Fruit fly (Drosophila melanogaster) whole organism, embryonic: ENCODE measurements around the gene RpL27A.
A peak's percentile ranks its signal among the peaks of the same experiment; 100 is the strongest.

Experiments used
- ATbp ChIP-seq: fragments of 200-800 bp; sonication (Bioruptor generic); optimal IDR thresholded peaks from 2 replicates; lab custom pipeline; 2017; ENCODE audit warnings: missing biosample characterization, mild to moderate bottlenecking, missing genetic modification characterization, missing genetic modification reagents
- Bteb2 ChIP-seq: fragments of 200-800 bp; sonication (Bioruptor generic); optimal IDR thresholded peaks from 2 replicates; lab custom pipeline; 2016; ENCODE audit warnings: missing biosample characterization, missing genetic modification characterization
- CG10209 ChIP-seq: fragments of 200-800 bp; sonication (Bioruptor generic); optimal IDR thresholded peaks from 3 replicates; lab custom pipeline; 2017; ENCODE audit warnings: missing biosample characterization, mild to moderate bottlenecking, missing genetic modification characterization, missing genetic modification reagents
- CG11696 ChIP-seq: fragments of 200-800 bp; sonication (Bioruptor generic); IDR thresholded peaks from 2 replicates; pipeline ENCODE4 v1.3.6; 2022; ENCODE audit warnings: missing biosample characterization, missing genetic modification characterization
- CG12071 ChIP-seq: fragments of 200-800 bp; sonication (Bioruptor generic); optimal IDR thresholded peaks from 3 replicates; lab custom pipeline; 2018; ENCODE audit warnings: missing biosample characterization, mild to moderate bottlenecking, missing genetic modification characterization
- CG12236 ChIP-seq: fragments of 200-800 bp; sonication (Bioruptor generic); optimal IDR thresholded peaks from 2 replicates; lab custom pipeline; 2016; ENCODE audit warnings: missing biosample characterization, missing genetic modification characterization
- CG12391 ChIP-seq: fragments of 200-800 bp; sonication (Bioruptor generic); optimal IDR thresholded peaks from 3 replicates; lab custom pipeline; 2018; ENCODE audit warnings: missing biosample characterization, mild to moderate bottlenecking, missing genetic modification characterization, moderate library complexity
- CG13287 ChIP-seq: fragments of 200-800 bp; sonication (Bioruptor generic); IDR thresholded peaks from 2 replicates; pipeline ENCODE4 v1.3.6; 2022; ENCODE audit warnings: missing biosample characterization, missing genetic modification characterization; ENCODE audit not compliant: partially characterized antibody
- CG13296 ChIP-seq: fragments of 200-800 bp; sonication (Bioruptor generic); optimal IDR thresholded peaks from 3 replicates; lab custom pipeline; 2018; ENCODE audit warnings: missing biosample characterization, mild to moderate bottlenecking, missing genetic modification characterization
- CG13624 ChIP-seq: fragments of 200-800 bp; sonication (Bioruptor generic); optimal IDR thresholded peaks from 2 replicates; lab custom pipeline; 2016; ENCODE audit warnings: missing biosample characterization, missing genetic modification characterization
- CG13894 ChIP-seq: fragments of 200-800 bp; sonication (Bioruptor generic); optimal IDR thresholded peaks from 3 replicates; lab custom pipeline; 2018; ENCODE audit warnings: missing biosample characterization, mild to moderate bottlenecking, missing genetic modification characterization, moderate library complexity
- CG15601 ChIP-seq: fragments of 200-800 bp; sonication (Bioruptor generic); optimal IDR thresholded peaks from 3 replicates; lab custom pipeline; 2019; ENCODE audit warnings: missing biosample characterization, mild to moderate bottlenecking, missing genetic modification characterization, moderate library complexity
- CG17361 ChIP-seq: fragments of 200-800 bp; sonication (Bioruptor generic); IDR thresholded peaks from 3 replicates; pipeline ENCODE4 v1.3.6; 2022; ENCODE audit warnings: missing biosample characterization, missing genetic modification characterization
- CG1792 ChIP-seq: fragments of 200-800 bp; sonication (Bioruptor generic); optimal IDR thresholded peaks from 2 replicates; lab custom pipeline; 2016; ENCODE audit warnings: missing biosample characterization, missing genetic modification characterization
- CG18764 ChIP-seq: fragments of 200-800 bp; sonication (Bioruptor generic); optimal IDR thresholded peaks from 3 replicates; lab custom pipeline; 2016; ENCODE audit warnings: missing biosample characterization, missing genetic modification characterization
- CG32767 ChIP-seq: fragments of 200-800 bp; sonication (Bioruptor generic); IDR thresholded peaks from 2 replicates; pipeline ENCODE4 v1.3.6; 2022; ENCODE audit warnings: missing biosample characterization, missing genetic modification characterization
- CG32772 ChIP-seq: fragments of 200-800 bp; sonication (Bioruptor generic); IDR thresholded peaks from 2 replicates; pipeline ENCODE4 v1.3.6; 2022; ENCODE audit warnings: missing biosample characterization, missing genetic modification characterization
- CG33213 ChIP-seq: fragments of 200-800 bp; sonication (Bioruptor generic); optimal IDR thresholded peaks from 3 replicates; lab custom pipeline; 2016; ENCODE audit warnings: missing biosample characterization, missing genetic modification characterization
- CG43689 ChIP-seq: fragments of 200-800 bp; sonication (Bioruptor generic); IDR thresholded peaks from 2 replicates; pipeline ENCODE4 v1.3.6; 2022; ENCODE audit warnings: missing biosample characterization, missing genetic modification characterization
- CG8924 ChIP-seq: fragments of 200-800 bp; optimal IDR thresholded peaks from 3 replicates; lab custom pipeline; 2019; ENCODE audit warnings: missing biosample characterization, mild to moderate bottlenecking, missing genetic modification characterization, moderate library complexity
- D19A ChIP-seq: fragments of 200-800 bp; optimal IDR thresholded peaks from 3 replicates; lab custom pipeline; 2019; ENCODE audit warnings: missing biosample characterization, mild to moderate bottlenecking, missing genetic modification characterization, moderate library complexity
- Dad ChIP-seq: fragments of 200-800 bp; sonication (Bioruptor generic); optimal IDR thresholded peaks from 3 replicates; lab custom pipeline; 2016; ENCODE audit warnings: missing biosample characterization, missing genetic modification characterization
- Dp ChIP-seq: fragments of 200-800 bp; sonication (Bioruptor generic); optimal IDR thresholded peaks from 2 replicates; lab custom pipeline; 2018; ENCODE audit warnings: missing biosample characterization, mild to moderate bottlenecking, missing genetic modification characterization, moderate library complexity
- Ets97D ChIP-seq: fragments of 200-800 bp; sonication (Bioruptor generic); optimal IDR thresholded peaks from 3 replicates; lab custom pipeline; 2016; ENCODE audit warnings: missing biosample characterization, missing genetic modification characterization
- GATAe ChIP-seq: fragments of 200-800 bp; sonication (Bioruptor generic); conservative IDR thresholded peaks from 2 replicates; pipeline ENCODE4 v1.3.6; 2022; ENCODE audit warnings: missing biosample characterization, missing genetic modification characterization
- HmgZ ChIP-seq: fragments of 200-800 bp; sonication (Bioruptor generic); optimal IDR thresholded peaks from 2 replicates; lab custom pipeline; 2018; ENCODE audit warnings: missing biosample characterization, mild to moderate bottlenecking, missing genetic modification characterization
- MBD-R2 ChIP-seq: fragments of 200-800 bp; sonication (Bioruptor generic); IDR thresholded peaks from 2 replicates; pipeline ENCODE4 v1.3.6; 2022; ENCODE audit warnings: missing biosample characterization, missing genetic modification characterization
- Med ChIP-seq: fragments of 200-800 bp; sonication (Bioruptor generic); peaks from one replicate; lab custom pipeline; 2016; ENCODE audit warnings: missing biosample characterization, missing genetic modification characterization, mild to moderate bottlenecking, inconsistent platforms, moderate library complexity
- Myb ChIP-seq: fragments of 200-800 bp; sonication (Bioruptor generic); optimal IDR thresholded peaks from 2 replicates; lab custom pipeline; 2016; ENCODE audit warnings: missing biosample characterization, missing genetic modification characterization
- NC2β ChIP-seq: fragments of 200-800 bp; sonication (Bioruptor generic); optimal IDR thresholded peaks from 2 replicates; lab custom pipeline; 2016; ENCODE audit warnings: missing biosample characterization, missing genetic modification characterization
- Neu2 ChIP-seq: fragments of 200-800 bp; sonication (Bioruptor generic); optimal IDR thresholded peaks from 3 replicates; lab custom pipeline; 2016; ENCODE audit warnings: missing biosample characterization, missing genetic modification characterization, borderline replicate concordance
- Side ChIP-seq: fragments of 200-800 bp; sonication (Bioruptor generic); optimal IDR thresholded peaks from 2 replicates; lab custom pipeline; 2016; ENCODE audit warnings: missing biosample characterization, missing genetic modification characterization
- Sry-β ChIP-seq: fragments of 200-800 bp; sonication (Bioruptor generic); optimal IDR thresholded peaks from 2 replicates; lab custom pipeline; 2018; ENCODE audit warnings: missing biosample characterization, mild to moderate bottlenecking, missing genetic modification characterization, moderate library complexity
- ato ChIP-seq: fragments of 200-800 bp; sonication (Bioruptor generic); IDR thresholded peaks from 2 replicates; pipeline ENCODE4 v1.3.6; 2022; ENCODE audit warnings: missing biosample characterization, missing genetic modification characterization; ENCODE audit not compliant: partially characterized antibody
- bbx ChIP-seq: fragments of 200-800 bp; sonication (Bioruptor generic); IDR thresholded peaks from 2 replicates; pipeline ENCODE4 v1.3.6; 2022; ENCODE audit warnings: missing biosample characterization, missing genetic modification characterization; ENCODE audit not compliant: partially characterized antibody
- ci ChIP-seq: fragments of 200-800 bp; sonication (Bioruptor generic); IDR thresholded peaks from 3 replicates; pipeline ENCODE4 v1.3.6; 2022; ENCODE audit warnings: missing biosample characterization, missing genetic modification characterization
- dati ChIP-seq: fragments of 200-800 bp; sonication (Bioruptor generic); IDR thresholded peaks from 2 replicates; pipeline ENCODE4 v1.3.6; 2022; ENCODE audit warnings: missing biosample characterization, missing genetic modification characterization
- dpn ChIP-seq, 2 experiments: fragments of 200-800 bp; sonication (Bioruptor generic); optimal IDR thresholded peaks; 3 replicates each; lab custom pipeline; 2016; ENCODE audit warnings: missing biosample characterization in 2 of 2, missing genetic modification characterization in 2 of 2
- gce ChIP-seq: fragments of 200-800 bp; sonication (Bioruptor generic); IDR thresholded peaks from 3 replicates; pipeline ENCODE4 v1.3.6; 2022; ENCODE audit warnings: missing biosample characterization, missing genetic modification characterization
- gem ChIP-seq: fragments of 200-800 bp; sonication (Bioruptor generic); optimal IDR thresholded peaks from 2 replicates; lab custom pipeline; 2019; ENCODE audit warnings: missing biosample characterization, mild to moderate bottlenecking, missing genetic modification characterization, moderate library complexity
- grn ChIP-seq: fragments of 200-800 bp; sonication (Bioruptor generic); optimal IDR thresholded peaks from 3 replicates; lab custom pipeline; 2017; ENCODE audit warnings: missing biosample characterization, missing genetic modification characterization
- inv ChIP-seq: fragments of 200-800 bp; sonication (Bioruptor generic); IDR thresholded peaks from 2 replicates; pipeline ENCODE4 v1.3.6; 2022; ENCODE audit warnings: missing biosample characterization, missing genetic modification characterization; ENCODE audit not compliant: partially characterized antibody
- jing ChIP-seq: fragments of 200-800 bp; sonication (Bioruptor generic); optimal IDR thresholded peaks from 2 replicates; lab custom pipeline; 2018; ENCODE audit warnings: missing biosample characterization, mild to moderate bottlenecking, missing genetic modification characterization
- kay ChIP-seq: fragments of 200-800 bp; sonication (Bioruptor generic); optimal IDR thresholded peaks from 2 replicates; lab custom pipeline; 2016; ENCODE audit warnings: missing biosample characterization, missing genetic modification characterization
- lmd ChIP-seq: fragments of 200-800 bp; sonication (Bioruptor generic); IDR thresholded peaks from 2 replicates; pipeline ENCODE4 v1.3.6; 2022; ENCODE audit warnings: missing biosample characterization, missing genetic modification characterization
- mam ChIP-seq: fragments of 200-800 bp; sonication (Bioruptor generic); optimal IDR thresholded peaks from 3 replicates; lab custom pipeline; 2016; ENCODE audit warnings: missing biosample characterization, missing genetic modification characterization
- tin ChIP-seq: fragments of 200-800 bp; sonication (Bioruptor generic); optimal IDR thresholded peaks from 3 replicates; lab custom pipeline; 2016; ENCODE audit warnings: missing biosample characterization, missing genetic modification characterization
- trem ChIP-seq: fragments of 200-800 bp; optimal IDR thresholded peaks from 3 replicates; lab custom pipeline; 2019; ENCODE audit warnings: missing biosample characterization, mild to moderate bottlenecking, missing genetic modification characterization, moderate library complexity
- twi ChIP-seq: fragments of 200-800 bp; optimal IDR thresholded peaks from 2 replicates; lab custom pipeline; 2019; ENCODE audit warnings: missing biosample characterization, mild to moderate bottlenecking, missing genetic modification characterization, moderate library complexity
- vnd ChIP-seq: fragments of 200-800 bp; sonication (Bioruptor generic); IDR thresholded peaks from 3 replicates; pipeline ENCODE4 v1.3.6; 2022; ENCODE audit warnings: missing biosample characterization, missing genetic modification characterization; ENCODE audit not compliant: partially characterized antibody

RpL27A gene

dm6 chr2L:4454009-4454689, 4.0 kb downstream of the RpL27A start, which contains the start of the genes Secp43 and ND-B8 (continued):
- TF ChIP-seq Dad (GFP tag; lab: Kevin White, UChicago) (no peak), gce (GFP tag; lab: Robert Waterston, UW) (no peak), Side (no peak), Dp (GFP tag; lab: Kevin White, UChicago) (peak; percentile 61), ci (GFP tag; lab: Robert Waterston, UW) (no peak), ato (GFP tag; lab: Robert Waterston, UW) (peak; percentile 77), Ets97D (peak; percentile 81), MBD-R2 (GFP tag; lab: Robert Waterston, UW) (peak; percentile 93), CG15601 (tag; lab: Kevin White, UChicago) (no peak), vnd (GFP tag; lab: Robert Waterston, UW) (peak; percentile 59), Med (GFP tag; lab: Kevin White, UChicago) (peak; percentile 81), trem (peak; percentile 75), CG32772 (GFP tag; lab: Robert Waterston, UW) (no peak), kay (GFP tag; lab: Kevin White, UChicago) (no peak), lmd (GFP tag; lab: Robert Waterston, UW) (no peak), CG18764 (no peak), jing (GFP tag; lab: Kevin White, UChicago) (no peak), inv (peak; percentile 63; the same call in 1 of the 2 replicates), CG10209 (GFP tag; lab: Kevin White, UChicago) (no peak), CG13296 (GFP tag; lab: Kevin White, UChicago) (no peak), Myb (peak; percentile 99), CG12391 (tag; lab: Kevin White, UChicago) (peak; percentile 24), dpn (GFP tag; optimal IDR thresholded peaks at IDR 0.05; lab: Kevin White, UChicago) (no peak), CG13894 (tag; lab: Kevin White, UChicago) (peak; percentile 65), twi (tag; lab: Kevin White, UChicago) (no peak), GATAe (GFP tag; lab: Robert Waterston, UW) (no peak), CG13624 (GFP tag; lab: Kevin White, UChicago) (peak; percentile 29), D19A (tag; lab: Kevin White, UChicago) (peak; percentile 18), dati (no peak), CG13287 (GFP tag; lab: Robert Waterston, UW) (peak; percentile 82), Neu2 (peak; percentile 45), HmgZ (peak; percentile 73), CG17361 (GFP tag; lab: Robert Waterston, UW) (no peak), CG12236 (no peak), tin (GFP tag; lab: Kevin White, UChicago) (no peak), NC2β (GFP tag; lab: Kevin White, UChicago) (no peak), CG32767 (GFP tag; lab: Robert Waterston, UW) (no peak), CG1792 (GFP tag; lab: Kevin White, UChicago) (no peak), Bteb2 (no peak), bbx (GFP tag; lab: Robert Waterston, UW) (peak; percentile 81), CG43689 (no peak), Sry-β (GFP tag; lab: Kevin White, UChicago) (no peak), grn (GFP tag; lab: Kevin White, UChicago) (no peak), ATbp (GFP tag; lab: Kevin White, UChicago) (no peak), CG8924 (no peak), gem (tag; lab: Kevin White, UChicago) (no peak), CG33213 (GFP tag; lab: Kevin White, UChicago) (peak; percentile 39), CG12071 (no peak), mam (no peak), CG11696 (GFP tag; lab: Robert Waterston, UW) (no peak)
